Worm (Caenorhabditis elegans) whole organism, L3 larva: ENCODE results near the gene nhr-196.
A peak's percentile ranks its signal among the peaks of the same experiment; 100 is the strongest.

Experiments
- aly-2 ChIP-seq: fragments of 150-350 bp; optimal IDR thresholded peaks from 2 replicates; lab custom pipeline; 2014; ENCODE audit warnings: missing biosample characterization, missing genetic modification characterization
- ceh-16 ChIP-seq: sonication (generic microtip); optimal IDR thresholded peaks from 2 replicates; lab custom pipeline; 2017; ENCODE audit warnings: missing biosample characterization, missing genetic modification characterization
- ceh-28 ChIP-seq: fragments of 150-350 bp; optimal IDR thresholded peaks from 2 replicates; lab custom pipeline; 2014; ENCODE audit warnings: missing biosample characterization, missing genetic modification reagents, missing genetic modification characterization
- ceh-82 ChIP-seq: fragments of 150-350 bp; optimal IDR thresholded peaks from 2 replicates; lab custom pipeline; 2014; ENCODE audit warnings: missing biosample characterization, missing genetic modification characterization
- daf-12 ChIP-seq: fragments of 150-350 bp; optimal IDR thresholded peaks from 2 replicates; lab custom pipeline; 2014; ENCODE audit warnings: missing biosample characterization, missing genetic modification reagents, missing genetic modification characterization
- egl-5 ChIP-seq: fragments of 150-350 bp; optimal IDR thresholded peaks from 2 replicates; lab custom pipeline; 2017; ENCODE audit warnings: missing biosample characterization, missing genetic modification reagents, missing genetic modification characterization, inconsistent platforms
- elt-1 ChIP-seq: fragments of 150-350 bp; optimal IDR thresholded peaks from 2 replicates; lab custom pipeline; 2014; ENCODE audit warnings: missing biosample characterization, missing genetic modification characterization
- elt-2 ChIP-seq: sonication (generic microtip); optimal IDR thresholded peaks from 2 replicates; lab custom pipeline; 2016; ENCODE audit warnings: missing genetic modification reagents, mild to moderate bottlenecking, missing genetic modification characterization, missing compliant biosample characterization
- elt-3 ChIP-seq, 3 experiments: fragments of 150-350 bp in 1 of 3; sonication (generic microtip) in 2 of 3; optimal IDR thresholded peaks; 2 replicates in 2 of 3; 4 replicates in 1 of 3; lab custom pipeline; 2014 to 2017; ENCODE audit warnings: missing biosample characterization in 3 of 3, missing genetic modification characterization in 3 of 3
- eor-1 ChIP-seq, 2 experiments: fragments of 150-350 bp; optimal IDR thresholded peaks; 2 replicates each; lab custom pipeline; 2014 to 2018; ENCODE audit warnings: missing biosample characterization in 2 of 2, missing genetic modification characterization in 2 of 2
- fkh-2 ChIP-seq: fragments of 150-350 bp; optimal IDR thresholded peaks from 2 replicates; lab custom pipeline; 2014; ENCODE audit warnings: missing biosample characterization, missing genetic modification reagents, missing genetic modification characterization
- fos-1 ChIP-seq: fragments of 150-350 bp; optimal IDR thresholded peaks from 2 replicates; lab custom pipeline; 2014; ENCODE audit warnings: missing biosample characterization, missing genetic modification characterization
- hmg-11 ChIP-seq: sonication (generic microtip); optimal IDR thresholded peaks from 2 replicates; lab custom pipeline; 2016; ENCODE audit warnings: missing genetic modification characterization, missing compliant biosample characterization
- lin-15B ChIP-seq: fragments of 150-350 bp; optimal IDR thresholded peaks from 2 replicates; lab custom pipeline; 2014; ENCODE audit warnings: missing biosample characterization, missing genetic modification characterization
- lin-39 ChIP-seq: fragments of 150-350 bp; optimal IDR thresholded peaks from 2 replicates; lab custom pipeline; 2018; ENCODE audit warnings: missing biosample characterization, missing genetic modification reagents, missing genetic modification characterization
- nfya-1 ChIP-seq: sonication (generic microtip); optimal IDR thresholded peaks from 2 replicates; lab custom pipeline; 2017; ENCODE audit warnings: missing genetic modification characterization, mild to moderate bottlenecking, missing compliant biosample characterization, antibody characterized with exemption, moderate library complexity; ENCODE audit not compliant: insufficient read depth
- nhr-23 ChIP-seq: fragments of 150-350 bp; optimal IDR thresholded peaks from 2 replicates; lab custom pipeline; 2014; ENCODE audit warnings: missing biosample characterization, missing genetic modification reagents, missing genetic modification characterization
- nhr-237 ChIP-seq: fragments of 150-350 bp; optimal IDR thresholded peaks from 2 replicates; lab custom pipeline; 2014; ENCODE audit warnings: missing biosample characterization, missing genetic modification characterization
- nhr-28 ChIP-seq: fragments of 150-350 bp; optimal IDR thresholded peaks from 2 replicates; lab custom pipeline; 2014; ENCODE audit warnings: missing biosample characterization, missing genetic modification characterization
- nhr-43 ChIP-seq: sonication (generic microtip); optimal IDR thresholded peaks from 2 replicates; lab custom pipeline; 2016; ENCODE audit warnings: mild to moderate bottlenecking, missing genetic modification characterization, missing compliant biosample characterization; ENCODE audit not compliant: poor library complexity, severe bottlenecking
- nhr-67 ChIP-seq: fragments of 150-350 bp; optimal IDR thresholded peaks from 2 replicates; lab custom pipeline; 2014; ENCODE audit warnings: missing biosample characterization, missing genetic modification characterization
- nhr-77 ChIP-seq: fragments of 150-350 bp; optimal IDR thresholded peaks from 2 replicates; lab custom pipeline; 2014; ENCODE audit warnings: missing biosample characterization, missing genetic modification characterization
- pha-4 ChIP-seq: fragments of 150-350 bp; optimal IDR thresholded peaks from 2 replicates; lab custom pipeline; 2014; ENCODE audit warnings: missing biosample characterization, missing genetic modification reagents, missing genetic modification characterization
- pqm-1 ChIP-seq: fragments of 150-350 bp; optimal IDR thresholded peaks from 2 replicates; lab custom pipeline; 2017; ENCODE audit warnings: missing biosample characterization, missing genetic modification characterization, inconsistent platforms
- sea-2 ChIP-seq: fragments of 150-350 bp; sonication (generic microtip); optimal IDR thresholded peaks from 4 replicates; lab custom pipeline; 2014; ENCODE audit warnings: missing biosample characterization, missing genetic modification reagents, missing genetic modification characterization
- skn-1 ChIP-seq: fragments of 150-350 bp; optimal IDR thresholded peaks from 2 replicates; lab custom pipeline; 2014; ENCODE audit warnings: missing biosample characterization, missing genetic modification characterization
- unc-39 ChIP-seq: sonication (generic microtip); optimal IDR thresholded peaks from 4 replicates; lab custom pipeline; 2017; ENCODE audit warnings: missing biosample characterization, missing genetic modification characterization
- unc-62 ChIP-seq: fragments of 150-350 bp; sonication (generic microtip); optimal IDR thresholded peaks from 4 replicates; lab custom pipeline; 2014; ENCODE audit warnings: missing biosample characterization, missing genetic modification reagents, missing genetic modification characterization
- zag-1 ChIP-seq: fragments of 150-350 bp; optimal IDR thresholded peaks from 2 replicates; lab custom pipeline; 2014; ENCODE audit warnings: missing biosample characterization, missing genetic modification characterization
- ztf-11 ChIP-seq: fragments of 150-350 bp; optimal IDR thresholded peaks from 2 replicates; lab custom pipeline; 2014; ENCODE audit warnings: missing biosample characterization, missing genetic modification characterization
- ztf-4 ChIP-seq: fragments of 150-350 bp; optimal IDR thresholded peaks from 2 replicates; lab custom pipeline; 2014; ENCODE audit warnings: missing biosample characterization, missing genetic modification characterization

The nhr-196 gene

ce11 chrV:15716679-15717078 is 31.2 kb downstream of the nhr-196 start, which contains the start of gene Y6E2A.4:
TSS of gene Y6E2A.4 (minus strand) at chrV:15716779.
- TF ChIP-seq skn-1 (no peak), elt-1 (tag; lab: Kevin White, UChicago) (no peak), pqm-1 (no peak), nhr-43 (tag; lab: Kevin White, UChicago) (no peak), ceh-16 (tag; lab: Kevin White, UChicago) (no peak), daf-12 (tag; lab: Kevin White, UChicago) (no peak), sea-2 (GFP tag; lab: Kevin White, UChicago) (no peak), eor-1 (tag; optimal IDR thresholded peaks at IDR 0.05; lab: Kevin White, UChicago) (no peak)
- TF ChIP-seq, all 47 proteins: peak for 0

- TF ChIP-seq fkh-2 (tag; lab: Kevin White, UChicago) (no peak), pqm-1 (peak; percentile 1)
Observed at ce11 chrV:15718562-15718961, 33.0 kb downstream of the nhr-196 start, which contains the start of gene Y6E2A.5. TSS of gene Y6E2A.5 (minus strand) at chrV:15718662.

- TF ChIP-seq aly-2 (tag; lab: Kevin White, UChicago) (no peak), nhr-77 (no peak), fkh-2 (tag; lab: Kevin White, UChicago) (no peak), sea-2 (GFP tag; lab: Kevin White, UChicago) (no peak), lin-39 (tag; lab: Kevin White, UChicago) (no peak), fos-1 (tag; lab: Kevin White, UChicago) (no peak)
- TF ChIP-seq, all 47 proteins: peak for 0
Observed at ce11 chrV:15719570-15719969, 34.1 kb downstream of the nhr-196 start, which contains the start of gene Y6E2A.7. TSS of gene Y6E2A.7 (plus strand) at chrV:15719870.

DNA sequence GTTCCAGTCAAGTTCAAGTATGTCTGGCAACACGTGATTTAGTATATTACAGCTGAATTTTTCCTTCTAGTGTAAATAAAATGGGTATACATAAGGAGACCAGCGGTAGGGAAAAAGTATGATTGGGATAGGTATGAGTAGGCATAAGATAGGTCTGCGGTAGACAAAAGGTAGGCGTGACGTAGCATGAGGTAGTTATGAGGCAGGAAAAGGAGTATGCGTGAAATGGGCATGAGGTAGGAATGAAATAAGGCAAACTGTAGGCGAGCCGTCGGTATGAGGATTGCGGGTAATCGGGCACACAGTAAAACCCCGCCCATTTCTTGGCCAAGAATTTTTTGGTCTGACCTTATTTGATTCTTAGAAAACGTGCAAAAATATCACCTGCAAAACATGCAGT is 35.9 kb downstream of the nhr-196 start:
- TF ChIP-seq nhr-67 (tag; lab: Kevin White, UChicago) (no peak), nfya-1 (no peak), ceh-82 (tag; lab: Kevin White, UChicago) (no peak), hmg-11 (tag; lab: Kevin White, UChicago) (no peak), zag-1 (tag; lab: Kevin White, UChicago) (no peak)

- TF ChIP-seq lin-39 (tag; lab: Kevin White, UChicago) (no peak), nhr-77 (no peak), egl-5 (no peak), unc-62 (GFP tag; lab: Kevin White, UChicago) (no peak), zag-1 (tag; lab: Kevin White, UChicago) (no peak)
Observed at ce11 chrV:15721888-15722287, 36.4 kb downstream of the nhr-196 start, which contains the start of gene srh-140. TSS of gene srh-140 (plus strand) at chrV:15722188.

DNA sequence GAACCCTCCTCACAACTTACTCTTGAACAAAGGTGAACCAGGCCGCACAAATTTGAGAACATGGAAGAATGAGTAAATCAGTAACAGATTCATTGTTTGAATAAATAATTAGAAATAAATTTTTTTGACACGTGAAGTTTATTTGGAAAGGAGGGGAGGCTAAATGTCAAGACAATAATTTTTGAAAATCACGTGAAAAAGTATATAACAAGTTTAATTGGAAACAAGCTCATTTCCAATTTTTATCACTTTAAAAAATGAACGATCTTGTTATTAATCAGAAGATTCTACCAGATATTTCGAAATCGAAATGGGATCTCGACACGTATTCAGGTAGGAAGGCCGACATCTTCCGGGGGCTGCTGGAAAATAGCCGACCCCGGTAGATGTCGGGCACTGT is 41.1 kb downstream of the nhr-196 start, which contains the start of the genes irld-57 and sfxn-1.3:
Gene irld-57 (minus strand): TSS at position 101 of the 400 bp plus-strand sequence.
Gene sfxn-1.3 (plus strand): TSS at position 232 of the 400 bp plus-strand sequence.
- no peak for TF ChIP-seq elt-1 (tag; lab: Kevin White, UChicago)
- TF ChIP-seq fos-1 (tag; lab: Kevin White, UChicago) = no peak
- no peak for TF ChIP-seq elt-2 (tag; lab: Kevin White, UChicago)
- no peak for TF ChIP-seq nhr-237 (tag; lab: Kevin White, UChicago)
- no peak for TF ChIP-seq nhr-28 (tag; lab: Kevin White, UChicago)
- no peak for TF ChIP-seq ceh-82 (tag; lab: Kevin White, UChicago)
- no peak for TF ChIP-seq nfya-1
- no peak for TF ChIP-seq nhr-23 (tag; lab: Kevin White, UChicago)
- TF ChIP-seq ztf-11 (tag; lab: Kevin White, UChicago) = no peak
- TF ChIP-seq ztf-4 (tag; lab: Kevin White, UChicago) = no peak
- no peak for TF ChIP-seq lin-15B (tag; lab: Kevin White, UChicago)
- no peak for TF ChIP-seq ceh-28 (tag; lab: Kevin White, UChicago)
- TF ChIP-seq unc-39 (tag; lab: Kevin White, UChicago) = no peak
- TF ChIP-seq pha-4 (tag; lab: Kevin White, UChicago) = no peak
- no peak for TF ChIP-seq elt-3 (tag; optimal IDR thresholded peaks at IDR 0.05; lab: Kevin White, UChicago)
- TF ChIP-seq lin-39 (tag; lab: Kevin White, UChicago) = no peak
- TF ChIP-seq nhr-77 = no peak
